Worm (Caenorhabditis elegans) whole organism, L2 larva: Measurements from ENCODE around the gene sel-1.

Experiments
- Y55F3AM.14 ChIP-seq: fragments of 200-800 bp; sonication (Bioruptor generic); optimal IDR thresholded peaks from 2 replicates; lab custom pipeline; 2018; ENCODE audit warnings: mild to moderate bottlenecking, missing genetic modification characterization, missing compliant biosample characterization
- aly-2 ChIP-seq: fragments of 150-350 bp; optimal IDR thresholded peaks from 2 replicates; lab custom pipeline; 2014; ENCODE audit warnings: missing biosample characterization, missing genetic modification characterization
- ama-1 ChIP-seq: fragments of 150-350 bp; optimal IDR thresholded peaks from 2 replicates; lab custom pipeline; 2018; ENCODE audit warnings: inconsistent platforms
- elt-1 ChIP-seq: fragments of 150-350 bp; optimal IDR thresholded peaks from 2 replicates; lab custom pipeline; 2014; ENCODE audit warnings: missing biosample characterization, missing genetic modification characterization
- fos-1 ChIP-seq: fragments of 150-350 bp; optimal IDR thresholded peaks from 2 replicates; lab custom pipeline; 2014; ENCODE audit warnings: missing biosample characterization, missing genetic modification characterization
- lin-13 ChIP-seq: fragments of 150-350 bp; optimal IDR thresholded peaks from 2 replicates; lab custom pipeline; 2014; ENCODE audit warnings: missing biosample characterization, missing genetic modification reagents, missing genetic modification characterization
- lin-39 ChIP-seq: fragments of 150-350 bp; optimal IDR thresholded peaks from 2 replicates; lab custom pipeline; 2014; ENCODE audit warnings: missing biosample characterization, missing genetic modification reagents, missing genetic modification characterization
- lsy-2 ChIP-seq, 2 experiments: fragments of 150-350 bp in 1 of 2; sonication (generic microtip) in 1 of 2; optimal IDR thresholded peaks; 2 replicates each; lab custom pipeline; 2014 to 2017; ENCODE audit warnings: missing biosample characterization in 2 of 2, missing genetic modification characterization in 2 of 2
- nhr-12 ChIP-seq: fragments of 150-350 bp; optimal IDR thresholded peaks from 2 replicates; lab custom pipeline; 2014; ENCODE audit warnings: missing biosample characterization, missing genetic modification characterization
- skn-1 ChIP-seq: sonication (generic microtip); optimal IDR thresholded peaks from 2 replicates; lab custom pipeline; 2017; ENCODE audit warnings: missing biosample characterization, missing genetic modification characterization
- snpc-4 ChIP-seq: fragments of 150-350 bp; optimal IDR thresholded peaks from 2 replicates; lab custom pipeline; 2014; ENCODE audit warnings: missing biosample characterization, missing genetic modification characterization
- zag-1 ChIP-seq: fragments of 150-350 bp; optimal IDR thresholded peaks from 2 replicates; lab custom pipeline; 2014; ENCODE audit warnings: missing biosample characterization, missing genetic modification characterization

DNA sequence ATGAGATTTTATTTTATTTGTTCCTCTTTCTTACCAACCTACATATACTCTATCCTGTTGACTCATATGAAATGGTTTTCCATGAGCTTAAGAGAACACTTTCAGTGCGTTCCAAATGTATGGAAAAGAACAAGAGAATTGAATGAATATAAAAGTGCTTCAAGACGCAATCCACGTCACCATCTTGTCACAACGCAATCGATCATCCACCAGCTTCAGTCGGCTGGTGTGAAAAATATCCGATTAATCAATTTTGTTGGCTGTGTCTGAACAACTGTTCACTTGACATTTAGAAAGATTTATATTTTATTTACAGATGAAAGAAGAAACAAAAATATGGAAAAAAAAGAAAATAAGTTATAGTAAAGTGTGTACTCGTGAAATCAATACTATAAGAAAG, 37.2 kb upstream of the sel-1 start:
- TF ChIP-seq zag-1 (tag; lab: Kevin White, UChicago) (no peak), snpc-4 (tag; lab: Kevin White, UChicago) (no peak), lin-13 (GFP tag; lab: Kevin White, UChicago) (no peak), aly-2 (tag; lab: Kevin White, UChicago) (no peak), skn-1 (tag; lab: Kevin White, UChicago) (no peak), lsy-2 (tag; optimal IDR thresholded peaks at IDR 0.05; lab: Kevin White, UChicago) (no peak), Y55F3AM.14 (GFP tag; lab: Kevin White, UChicago) (no peak), fos-1 (tag; lab: Kevin White, UChicago) (no peak), lin-39 (tag; lab: Kevin White, UChicago) (no peak), nhr-12 (tag; lab: Kevin White, UChicago) (no peak), elt-1 (tag; lab: Kevin White, UChicago) (no peak), ama-1 (lab: Kevin White, UChicago) (no peak)
